Worm (Caenorhabditis elegans): ENCODE measurements around the gene D1053.4.
A peak's percentile ranks its signal among the peaks of the same experiment; 100 is the strongest.

ce11 chrX:11723781-11724201, at the start of gene D1053.4:
- TF ChIP-seq unc-62 (GFP tag; optimal IDR thresholded peaks at IDR 0.05), result no peak
- no peak for TF ChIP-seq nhr-77 (tag; optimal IDR thresholded peaks at IDR 0.05)
- no peak for TF ChIP-seq R02D3.7 (tag; optimal IDR thresholded peaks at IDR 0.05)
- TF ChIP-seq elt-3 (tag; optimal IDR thresholded peaks at IDR 0.05), result no peak
- TF ChIP-seq lin-13 (GFP tag; optimal IDR thresholded peaks at IDR 0.05), result no peak
- no peak for TF ChIP-seq nhr-21 (tag; optimal IDR thresholded peaks at IDR 0.05)
- peak; percentile 22 for TF ChIP-seq egl-27 (tag; optimal IDR thresholded peaks at IDR 0.05)
- TF ChIP-seq nhr-6 (tag; optimal IDR thresholded peaks at IDR 0.05), result no peak
- no peak for TF ChIP-seq nhr-12 (tag; optimal IDR thresholded peaks at IDR 0.05)
- TF ChIP-seq unc-55 (GFP tag; optimal IDR thresholded peaks at IDR 0.05), result no peak

All from whole organism, L2 larva.